Worm (Caenorhabditis elegans) whole organism, L2 larva: ENCODE data around the gene chil-13.
A peak's percentile ranks its signal among the peaks of the same experiment; 100 is the strongest.

Experiments
- Y55F3AM.14 ChIP-seq: fragments of 200-800 bp; sonication (Bioruptor generic); optimal IDR thresholded peaks from 2 replicates; lab custom pipeline; 2018; ENCODE audit warnings: mild to moderate bottlenecking, missing genetic modification characterization, missing compliant biosample characterization
- nhr-10 ChIP-seq: sonication (generic microtip); optimal IDR thresholded peaks from 2 replicates; lab custom pipeline; 2017; ENCODE audit warnings: missing biosample characterization, missing genetic modification characterization
- unc-62 ChIP-seq: fragments of 150-350 bp; optimal IDR thresholded peaks from 2 replicates; lab custom pipeline; 2014; ENCODE audit warnings: missing biosample characterization, missing genetic modification reagents, missing genetic modification characterization

DNA sequence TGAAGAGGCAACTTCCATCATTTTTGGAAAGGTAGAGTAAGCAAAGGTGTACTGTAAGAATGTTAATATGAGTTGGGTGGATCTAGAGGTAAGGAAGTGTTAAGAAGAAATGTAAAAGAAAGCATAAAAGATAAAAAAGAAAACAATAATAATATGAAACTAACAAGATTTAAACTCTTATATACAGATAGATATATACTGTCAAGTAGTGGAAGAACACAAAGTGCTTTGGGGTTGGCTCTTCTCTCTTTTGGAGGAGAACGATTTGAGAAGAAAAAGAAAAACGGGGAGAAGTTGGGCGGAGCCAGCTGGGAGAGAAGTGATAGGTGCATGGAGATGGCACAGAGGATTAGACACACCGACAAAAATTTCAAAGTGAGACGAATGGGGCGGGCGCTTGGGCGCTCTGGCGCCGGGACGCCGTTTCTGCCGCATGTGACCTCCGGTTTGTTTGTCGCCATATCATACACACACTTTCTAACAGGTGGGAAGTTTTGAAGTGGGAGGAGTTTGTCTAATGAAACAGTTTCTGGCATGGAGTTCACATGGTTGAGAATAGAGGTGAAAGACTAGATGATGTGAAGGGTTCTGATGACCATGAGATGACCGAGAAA is 49.3 kb upstream of the chil-13 start, which contains the start of gene T19H5.4:
- TF ChIP-seq Y55F3AM.14 (GFP tag; lab: Kevin White, UChicago) = peak; percentile 6
- no peak for TF ChIP-seq nhr-10 (tag; lab: Kevin White, UChicago)
- TF ChIP-seq unc-62 (GFP tag; lab: Kevin White, UChicago) = no peak
